Fruit fly (Drosophila melanogaster): ENCODE data around the gene CG8004.

The CG8004 gene

dm6 chr3L:19932917-19933316 lies 4.6 kb upstream of the CG8004 start (continued):
- TF ChIP-seq abd-A (tag; optimal IDR thresholded peaks at IDR 0.05) (no peak), CG11398 (GFP tag; optimal IDR thresholded peaks at IDR 0.05) (no peak), vfl (GFP tag; optimal IDR thresholded peaks at IDR 0.05) (peak; percentile 21), slp2 (GFP tag; optimal IDR thresholded peaks at IDR 0.05) (no peak), CG1603 (tag; optimal IDR thresholded peaks at IDR 0.05) (peak; percentile 47), Ravus (GFP tag; IDR thresholded peaks at IDR 0.05) (no peak), B-H1 (GFP tag; IDR thresholded peaks at IDR 0.05) (no peak; the same call in 2 of the 3 replicates), pnt (GFP tag; optimal IDR thresholded peaks at IDR 0.05) (no peak), CG18764 (GFP tag; optimal IDR thresholded peaks at IDR 0.05) (peak; percentile 19), wor (GFP tag; IDR thresholded peaks at IDR 0.05) (no peak), onecut (GFP tag; IDR thresholded peaks at IDR 0.05) (peak; percentile 41; the same call in 1 of the 2 replicates), emc (GFP tag; optimal IDR thresholded peaks at IDR 0.05) (no peak), CG12299 (tag; optimal IDR thresholded peaks at IDR 0.05) (no peak), bigmax (GFP tag; optimal IDR thresholded peaks at IDR 0.05) (no peak), Dbx (GFP tag; IDR thresholded peaks at IDR 0.05) (peak; percentile 44; the same call in 1 of the 3 replicates), CG12769 (tag; optimal IDR thresholded peaks at IDR 0.05) (peak; percentile 12), CG7928 (GFP tag; optimal IDR thresholded peaks at IDR 0.05) (no peak), Atf3 (GFP tag; optimal IDR thresholded peaks at IDR 0.05) (no peak), pzg (GFP tag; optimal IDR thresholded peaks at IDR 0.05) (no peak), unc-4 (GFP tag; IDR thresholded peaks at IDR 0.05; ENCODE audit: partially characterized antibody) (no peak), Lhr (GFP tag; optimal IDR thresholded peaks at IDR 0.05) (no peak), lilli (GFP tag; optimal IDR thresholded peaks at IDR 0.05) (peak; percentile 41), CG8944 (GFP tag; optimal IDR thresholded peaks at IDR 0.05) (no peak), row (GFP tag; IDR thresholded peaks at IDR 0.05) (no peak; the same call in 2 of the 3 replicates), mam (GFP tag; optimal IDR thresholded peaks at IDR 0.05) (no peak), CG13287 (GFP tag; IDR thresholded peaks at IDR 0.05; ENCODE audit: partially characterized antibody) (no peak), CG3163 (GFP tag; optimal IDR thresholded peaks at IDR 0.05) (peak; percentile 52), Vsx1 (GFP tag; optimal IDR thresholded peaks at IDR 0.05) (peak; percentile 59), schlank (tag; optimal IDR thresholded peaks at IDR 0.05) (peak; percentile 45), fd64A (GFP tag; optimal IDR thresholded peaks at IDR 0.05) (peak; percentile 37), scrt (GFP tag; optimal IDR thresholded peaks at IDR 0.05) (peak; percentile 69), CG15269 (tag; optimal IDR thresholded peaks at IDR 0.05) (peak; percentile 44), crp (GFP tag; optimal IDR thresholded peaks at IDR 0.05) (no peak), nerfin-1 (tag; optimal IDR thresholded peaks at IDR 0.05) (peak; percentile 27), insv (GFP tag; optimal IDR thresholded peaks at IDR 0.05) (peak in 1 of 2 experiments; percentile 12), nom (GFP tag; optimal IDR thresholded peaks at IDR 0.05) (no peak), CG14050 (GFP tag; IDR thresholded peaks at IDR 0.05) (no peak), croc (GFP tag; conservative IDR thresholded peaks at IDR 0.05) (no peak), ac (GFP tag; optimal IDR thresholded peaks at IDR 0.05) (no peak), CG9797 (GFP tag; optimal IDR thresholded peaks at IDR 0.05) (no peak), h (optimal IDR thresholded peaks at IDR 0.05) (no peak), sob (GFP tag; IDR thresholded peaks at IDR 0.05) (peak; percentile 58; the same call in 1 of the 2 replicates), CG11695 (GFP tag; IDR thresholded peaks at IDR 0.05) (peak; percentile 56; the same call in 2 of the 3 replicates), Sin3A (optimal IDR thresholded peaks at IDR 0.05) (no peak), HLH4C (GFP tag; IDR thresholded peaks at IDR 0.05; ENCODE audit: partially characterized antibody) (no peak), fd3F (GFP tag; optimal IDR thresholded peaks at IDR 0.05) (peak; percentile 5), kah (GFP tag; optimal IDR thresholded peaks at IDR 0.05) (peak; percentile 29), so (GFP tag; IDR thresholded peaks at IDR 0.05) (peak; percentile 15; the same call in 2 of the 3 replicates), ATbp (GFP tag; optimal IDR thresholded peaks at IDR 0.05) (peak; percentile 66), Dfd (GFP tag; optimal IDR thresholded peaks at IDR 0.05) (no peak), ara (GFP tag; IDR thresholded peaks at IDR 0.05) (no peak; the same call in 1 of the 2 replicates)
